Worm (Caenorhabditis elegans) whole organism, early embryonic: ENCODE measurements around the gene Y59E9AL.4.

Experiments used
- B0310.2 ChIP-seq: sonication (generic microtip); optimal IDR thresholded peaks from 2 replicates; lab custom pipeline; 2016; ENCODE audit warnings: mild to moderate bottlenecking, missing genetic modification characterization, missing compliant biosample characterization
- F13C5.2 ChIP-seq: sonication (generic microtip); optimal IDR thresholded peaks from 2 replicates; lab custom pipeline; 2017; ENCODE audit warnings: mild to moderate bottlenecking, missing genetic modification characterization, inconsistent platforms, missing compliant biosample characterization
- aly-1 ChIP-seq: sonication (generic microtip); optimal IDR thresholded peaks from 2 replicates; lab custom pipeline; 2016; ENCODE audit warnings: missing genetic modification characterization, missing compliant biosample characterization
- ama-1 ChIP-seq: fragments of 150-350 bp; optimal IDR thresholded peaks from 2 replicates; lab custom pipeline; 2014
- ceh-13 ChIP-seq: fragments of 200-800 bp; sonication (Bioruptor generic); optimal IDR thresholded peaks from 2 replicates; lab custom pipeline; 2018; ENCODE audit warnings: mild to moderate bottlenecking, missing genetic modification characterization, missing compliant biosample characterization
- ceh-36 ChIP-seq: sonication (generic microtip); optimal IDR thresholded peaks from 2 replicates; lab custom pipeline; 2016; ENCODE audit warnings: missing genetic modification characterization, inconsistent platforms, missing compliant biosample characterization
- ets-7 ChIP-seq: sonication (generic microtip); optimal IDR thresholded peaks from 2 replicates; lab custom pipeline; 2016; ENCODE audit warnings: missing genotype, missing genetic modification characterization, missing compliant biosample characterization
- flt-1 ChIP-seq: fragments of 200-800 bp; sonication (Bioruptor generic); IDR thresholded peaks from 2 replicates; pipeline ENCODE4 v1.3.6; 2022; ENCODE audit warnings: missing genetic modification characterization, missing compliant biosample characterization
- hmbx-1 ChIP-seq: sonication (generic microtip); optimal IDR thresholded peaks from 2 replicates; lab custom pipeline; 2016; ENCODE audit warnings: mild to moderate bottlenecking, missing genetic modification characterization, missing compliant biosample characterization
- hmg-4 ChIP-seq: fragments of 200-800 bp; sonication (Bioruptor generic); optimal IDR thresholded peaks from 2 replicates; lab custom pipeline; 2018; ENCODE audit warnings: mild to moderate bottlenecking, missing genetic modification characterization, missing compliant biosample characterization
- hnd-1 ChIP-seq: sonication (generic microtip); optimal IDR thresholded peaks from 2 replicates; lab custom pipeline; 2016; ENCODE audit warnings: missing genetic modification characterization, missing compliant biosample characterization
- pes-1 ChIP-seq: fragments of 200-800 bp; sonication (Bioruptor generic); IDR thresholded peaks from 2 replicates; pipeline ENCODE4 v1.3.6; 2022; ENCODE audit warnings: missing genetic modification reagents, missing genetic modification characterization, missing compliant biosample characterization
- scrt-1 ChIP-seq: fragments of 200-800 bp; sonication (Bioruptor generic); IDR thresholded peaks from 2 replicates; pipeline ENCODE4 v1.3.6; 2022; ENCODE audit warnings: missing genetic modification characterization, missing compliant biosample characterization
- sea-1 ChIP-seq: fragments of 200-800 bp; sonication (Bioruptor generic); conservative IDR thresholded peaks from 2 replicates; pipeline ENCODE4 v1.3.6; 2022; ENCODE audit warnings: missing genetic modification characterization, missing compliant biosample characterization
- tbx-11 ChIP-seq: fragments of 200-800 bp; sonication (Bioruptor generic); IDR thresholded peaks from 2 replicates; pipeline ENCODE4 v1.3.6; 2022; ENCODE audit warnings: missing genetic modification characterization, missing compliant biosample characterization
- tbx-37 ChIP-seq: fragments of 200-800 bp; sonication (Bioruptor generic); conservative IDR thresholded peaks from 2 replicates; pipeline ENCODE4 v1.3.6; 2022; ENCODE audit warnings: missing genetic modification reagents, missing genetic modification characterization, missing compliant biosample characterization
- tra-4 ChIP-seq: sonication (generic microtip); optimal IDR thresholded peaks from 2 replicates; lab custom pipeline; 2017; ENCODE audit warnings: missing genetic modification characterization, missing compliant biosample characterization

The Y59E9AL.4 gene

ce11 chrIV:5202575-5202974 is 12.4 kb downstream of the Y59E9AL.4 start:
- TF ChIP-seq tbx-37 (GFP tag; lab: Robert Waterston, UW) (no peak), scrt-1 (GFP tag; lab: Robert Waterston, UW) (no peak), B0310.2 (tag; lab: Kevin White, UChicago) (no peak), ceh-36 (tag; lab: Kevin White, UChicago) (no peak), aly-1 (no peak), tra-4 (tag; lab: Kevin White, UChicago) (no peak), pes-1 (no peak), hmg-4 (GFP tag; lab: Kevin White, UChicago) (no peak), hmbx-1 (tag; lab: Kevin White, UChicago) (no peak), ama-1 (lab: Kevin White, UChicago) (no peak), sea-1 (GFP tag; lab: Robert Waterston, UW) (no peak), ets-7 (tag; lab: Kevin White, UChicago) (no peak), ceh-13 (no peak), tbx-11 (GFP tag; lab: Robert Waterston, UW) (no peak), F13C5.2 (tag; lab: Kevin White, UChicago) (no peak), flt-1 (no peak), hnd-1 (tag; lab: Kevin White, UChicago) (no peak)

- TF ChIP-seq ama-1 (lab: Kevin White, UChicago) (no peak), tbx-11 (GFP tag; lab: Robert Waterston, UW) (no peak), flt-1 (no peak), tbx-37 (GFP tag; lab: Robert Waterston, UW) (no peak), hmg-4 (GFP tag; lab: Kevin White, UChicago) (no peak), ets-7 (tag; lab: Kevin White, UChicago) (no peak)
Measured at ce11 chrIV:5200813-5201212, 14.2 kb downstream of the Y59E9AL.4 start.

- TF ChIP-seq ama-1 (lab: Kevin White, UChicago) (no peak), ets-7 (tag; lab: Kevin White, UChicago) (no peak), tbx-11 (GFP tag; lab: Robert Waterston, UW) (no peak), hnd-1 (tag; lab: Kevin White, UChicago) (no peak), flt-1 (no peak), B0310.2 (tag; lab: Kevin White, UChicago) (no peak), F13C5.2 (tag; lab: Kevin White, UChicago) (no peak), tra-4 (tag; lab: Kevin White, UChicago) (no peak), tbx-37 (GFP tag; lab: Robert Waterston, UW) (no peak), aly-1 (no peak), scrt-1 (GFP tag; lab: Robert Waterston, UW) (no peak), sea-1 (GFP tag; lab: Robert Waterston, UW) (no peak), hmbx-1 (tag; lab: Kevin White, UChicago) (no peak), ceh-36 (tag; lab: Kevin White, UChicago) (no peak), hmg-4 (GFP tag; lab: Kevin White, UChicago) (no peak), pes-1 (no peak), ceh-13 (no peak)
Measured at ce11 chrIV:5195531-5195930, 19.5 kb downstream of the Y59E9AL.4 start, which contains the start of gene gpa-18. gpa-18 (minus strand) TSS chrIV:5195631.

- TF ChIP-seq ama-1 (lab: Kevin White, UChicago) (no peak), ets-7 (tag; lab: Kevin White, UChicago) (no peak), flt-1 (no peak), F13C5.2 (tag; lab: Kevin White, UChicago) (no peak), hmbx-1 (tag; lab: Kevin White, UChicago) (no peak), scrt-1 (GFP tag; lab: Robert Waterston, UW) (no peak), ceh-13 (no peak), hnd-1 (tag; lab: Kevin White, UChicago) (no peak), tra-4 (tag; lab: Kevin White, UChicago) (no peak), pes-1 (no peak), hmg-4 (GFP tag; lab: Kevin White, UChicago) (no peak), B0310.2 (tag; lab: Kevin White, UChicago) (no peak)
Measured at ce11 chrIV:5188051-5188450, 26.9 kb downstream of the Y59E9AL.4 start.

ce11 chrIV:5186480-5187205 is 28.3 kb downstream of the Y59E9AL.4 start, which contains the start of the genes W03F8.6 and mtrf-1L:
W03F8.6 (minus strand) TSS chrIV:5186580.
mtrf-1L (plus strand) TSS chrIV:5187155.
- TF ChIP-seq hnd-1 (tag; lab: Kevin White, UChicago): no peak
- no peak for TF ChIP-seq ceh-36 (tag; lab: Kevin White, UChicago)
- no peak for TF ChIP-seq aly-1
- no peak for TF ChIP-seq tbx-37 (GFP tag; lab: Robert Waterston, UW)
- TF ChIP-seq tbx-11 (GFP tag; lab: Robert Waterston, UW): no peak
- no peak for TF ChIP-seq scrt-1 (GFP tag; lab: Robert Waterston, UW)
- TF ChIP-seq sea-1 (GFP tag; lab: Robert Waterston, UW): no peak
- TF ChIP-seq tra-4 (tag; lab: Kevin White, UChicago): no peak
- TF ChIP-seq B0310.2 (tag; lab: Kevin White, UChicago): no peak
- no peak for TF ChIP-seq pes-1
- TF ChIP-seq ceh-13: no peak
- no peak for TF ChIP-seq flt-1
- TF ChIP-seq F13C5.2 (tag; lab: Kevin White, UChicago): no peak
- no peak for TF ChIP-seq ama-1 (lab: Kevin White, UChicago)
- no peak for TF ChIP-seq hmg-4 (GFP tag; lab: Kevin White, UChicago)

ce11 chrIV:5183755-5184166 is 31.2 kb downstream of the Y59E9AL.4 start, which contains the start of gene W03F8.4:
W03F8.4 (plus strand) TSS chrIV:5184123.
- TF ChIP-seq hmbx-1 (tag; lab: Kevin White, UChicago) (peak; percentile 50), tbx-11 (GFP tag; lab: Robert Waterston, UW) (peak; percentile 63; the same call in 1 of the 2 replicates), ets-7 (tag; lab: Kevin White, UChicago) (no peak), scrt-1 (GFP tag; lab: Robert Waterston, UW) (0 out of 2 replicates have a peak, but pooled peaks have one; percentile 30), ama-1 (lab: Kevin White, UChicago) (peak; percentile 92), flt-1 (peak; percentile 62; the same call in 1 of the 2 replicates), hmg-4 (GFP tag; lab: Kevin White, UChicago) (peak; percentile 49), ceh-13 (no peak), B0310.2 (tag; lab: Kevin White, UChicago) (peak; percentile 53), pes-1 (peak; percentile 70), ceh-36 (tag; lab: Kevin White, UChicago) (peak; percentile 54), tra-4 (tag; lab: Kevin White, UChicago) (peak; percentile 4), tbx-37 (GFP tag; lab: Robert Waterston, UW) (no peak; the same call in 1 of the 2 replicates), F13C5.2 (tag; lab: Kevin White, UChicago) (peak; percentile 73), aly-1 (no peak), hnd-1 (tag; lab: Kevin White, UChicago) (no peak), sea-1 (GFP tag; lab: Robert Waterston, UW) (peak; percentile 67; the same call in 1 of the 2 replicates)
